Worm (Caenorhabditis elegans): ENCODE measurements around the gene frm-10.
"Not testable (repeated sequence)": the region's sequence is repeated elsewhere in the genome, so short reads cannot be mapped to it uniquely, and the experiment has no call there.

frm-10 gene

ce11 chrV:13441661-13442060, 21.3 kb upstream of the frm-10 start, which contains the start of gene col-162:
TSS of gene col-162 (plus strand) at chrV:13441961.
- no peak for TF ChIP-seq unc-3 (GFP tag; conservative IDR thresholded peaks at IDR 0.05)
- no peak for TF ChIP-seq unc-3 (tag; optimal IDR thresholded peaks at IDR 0.05)
- no peak for TF ChIP-seq ref-2 (tag; optimal IDR thresholded peaks at IDR 0.05)
- TF ChIP-seq pha-4 (tag; optimal IDR thresholded peaks at IDR 0.05): no peak
- TF ChIP-seq hlh-8 (tag; optimal IDR thresholded peaks at IDR 0.05): no peak
- no peak for TF ChIP-seq ceh-45 (GFP tag; IDR thresholded peaks at IDR 0.05)
- TF ChIP-seq rnt-1 (tag; optimal IDR thresholded peaks at IDR 0.05): no peak
- TF ChIP-seq fkh-6 (tag; optimal IDR thresholded peaks at IDR 0.05): no peak
- TF ChIP-seq ceh-19 (GFP tag; optimal IDR thresholded peaks at IDR 0.05): no peak
- no peak for TF ChIP-seq hlh-30 (tag; optimal IDR thresholded peaks at IDR 0.05; ENCODE audit: insufficient read depth)
- TF ChIP-seq odd-2 (tag; optimal IDR thresholded peaks at IDR 0.05): no peak
- TF ChIP-seq elt-2 (tag; optimal IDR thresholded peaks at IDR 0.05): no peak
- TF ChIP-seq hlh-15 (tag; optimal IDR thresholded peaks at IDR 0.05): no peak
- no peak for TF ChIP-seq unc-55 (GFP tag; optimal IDR thresholded peaks at IDR 0.05)
- no peak for TF ChIP-seq ahr-1 (tag; optimal IDR thresholded peaks at IDR 0.05)
- TF ChIP-seq ttx-3 (tag; optimal IDR thresholded peaks at IDR 0.05): no peak

- TF ChIP-seq K09A11.1 (tag; optimal IDR thresholded peaks at IDR 0.05; ENCODE audit: insufficient read depth) (no peak), npax-4 (tag; optimal IDR thresholded peaks at IDR 0.05) (no peak), ceh-2 (tag; optimal IDR thresholded peaks at IDR 0.05) (no peak), lim-6 (tag; optimal IDR thresholded peaks at IDR 0.05) (no peak), elt-2 (tag; optimal IDR thresholded peaks at IDR 0.05) (no peak), F13H6.1 (tag; optimal IDR thresholded peaks at IDR 0.05) (no peak), mec-3 (tag; optimal IDR thresholded peaks at IDR 0.05; ENCODE audit: borderline replicate concordance) (no peak), fkh-10 (GFP tag; optimal IDR thresholded peaks at IDR 0.05) (no peak), ceh-6 (GFP tag; optimal IDR thresholded peaks at IDR 0.05) (no peak), sox-4 (tag; optimal IDR thresholded peaks at IDR 0.05) (no peak), ref-2 (tag; optimal IDR thresholded peaks at IDR 0.05) (no peak), fax-1 (tag; optimal IDR thresholded peaks at IDR 0.05) (no peak), unc-42 (tag; optimal IDR thresholded peaks at IDR 0.05) (no peak), ama-1 (optimal IDR thresholded peaks at IDR 0.05) (no peak), eyg-1 (tag; optimal IDR thresholded peaks at IDR 0.05) (no peak), ceh-22 (tag; optimal IDR thresholded peaks at IDR 0.05) (no peak), pha-2 (tag; optimal IDR thresholded peaks at IDR 0.05) (no peak), ceh-14 (tag; optimal IDR thresholded peaks at IDR 0.05) (no peak), hlh-30 (tag; optimal IDR thresholded peaks at IDR 0.05; ENCODE audit: insufficient read depth) (no peak)
These were observed 20.2 kb upstream of the frm-10 start for ce11 chrV:13442819-13443218.

ce11 chrV:13443535-13443934, 19.5 kb upstream of the frm-10 start, which contains the start of gene Y2H9A.6:
TSS of gene Y2H9A.6 (plus strand) at chrV:13443835.
- not testable (repeated sequence) for TF ChIP-seq fax-1 (tag; optimal IDR thresholded peaks at IDR 0.05); ceh-24 (tag; optimal IDR thresholded peaks at IDR 0.05); ama-1 (optimal IDR thresholded peaks at IDR 0.05)

ce11 chrV:13445229-13445949, 17.6 kb upstream of the frm-10 start, which contains the start of gene Y2H9A.4:
TSS of gene Y2H9A.4 (plus strand) at chrV:13445899.
- TF ChIP-seq C38D4.7 (GFP tag; optimal IDR thresholded peaks at IDR 0.05) (no peak), unc-55 (GFP tag; optimal IDR thresholded peaks at IDR 0.05) (no peak), ceh-6 (GFP tag; optimal IDR thresholded peaks at IDR 0.05) (no peak), ceh-19 (GFP tag; optimal IDR thresholded peaks at IDR 0.05) (no peak)

ce11 chrV:13453334-13453733, 9.7 kb upstream of the frm-10 start, which contains the start of gene lurp-2:
TSS of gene lurp-2 (plus strand) at chrV:13453634.
- TF ChIP-seq sdc-2 (tag; optimal IDR thresholded peaks at IDR 0.05) (no peak), odd-2 (tag; optimal IDR thresholded peaks at IDR 0.05) (no peak), unc-86 (tag; optimal IDR thresholded peaks at IDR 0.05) (no peak), ceh-22 (tag; optimal IDR thresholded peaks at IDR 0.05) (no peak), ceh-2 (tag; optimal IDR thresholded peaks at IDR 0.05) (no peak)
